Worm (Caenorhabditis elegans) whole organism, L2 larva: ENCODE measurements around the gene his-31.

Experiments
- F13H6.1 ChIP-seq: sonication (generic microtip); optimal IDR thresholded peaks from 2 replicates; lab custom pipeline; 2016; ENCODE audit warnings: missing genetic modification characterization, missing compliant biosample characterization
- R02D3.7 ChIP-seq: fragments of 150-350 bp; optimal IDR thresholded peaks from 2 replicates; lab custom pipeline; 2014; ENCODE audit warnings: missing biosample characterization, missing genetic modification characterization
- Y55F3AM.14 ChIP-seq: fragments of 200-800 bp; sonication (Bioruptor generic); optimal IDR thresholded peaks from 2 replicates; lab custom pipeline; 2018; ENCODE audit warnings: mild to moderate bottlenecking, missing genetic modification characterization, missing compliant biosample characterization
- ZK546.5 ChIP-seq: sonication (generic microtip); optimal IDR thresholded peaks from 2 replicates; lab custom pipeline; 2017; ENCODE audit warnings: missing biosample characterization, missing genetic modification characterization
- alr-1 ChIP-seq: fragments of 150-350 bp; optimal IDR thresholded peaks from 2 replicates; lab custom pipeline; 2014; ENCODE audit warnings: missing biosample characterization, missing genetic modification characterization
- ama-1 ChIP-seq: fragments of 150-350 bp; optimal IDR thresholded peaks from 2 replicates; lab custom pipeline; 2018; ENCODE audit warnings: inconsistent platforms
- blmp-1 ChIP-seq: sonication (generic microtip); optimal IDR thresholded peaks from 2 replicates; lab custom pipeline; 2017; ENCODE audit warnings: missing genetic modification characterization, mild to moderate bottlenecking, missing compliant biosample characterization, antibody characterized with exemption, moderate library complexity; ENCODE audit not compliant: insufficient read depth
- ceh-16 ChIP-seq: fragments of 150-350 bp; optimal IDR thresholded peaks from 2 replicates; lab custom pipeline; 2014; ENCODE audit warnings: missing biosample characterization, missing genetic modification characterization
- crh-2 ChIP-seq: sonication (generic microtip); optimal IDR thresholded peaks from 2 replicates; lab custom pipeline; 2017; ENCODE audit warnings: missing biosample characterization, missing genetic modification characterization
- dmd-4 ChIP-seq: sonication (generic microtip); optimal IDR thresholded peaks from 2 replicates; lab custom pipeline; 2017; ENCODE audit warnings: missing biosample characterization, missing genetic modification characterization
- egl-27 ChIP-seq: sonication (generic microtip); optimal IDR thresholded peaks from 3 replicates; lab custom pipeline; 2017; ENCODE audit warnings: missing biosample characterization, missing genetic modification reagents, missing genetic modification characterization
- elt-1 ChIP-seq: fragments of 150-350 bp; optimal IDR thresholded peaks from 2 replicates; lab custom pipeline; 2014; ENCODE audit warnings: missing biosample characterization, missing genetic modification characterization
- elt-3 ChIP-seq: sonication (generic microtip); optimal IDR thresholded peaks from 2 replicates; lab custom pipeline; 2017; ENCODE audit warnings: missing biosample characterization, missing genetic modification characterization
- fos-1 ChIP-seq: fragments of 150-350 bp; optimal IDR thresholded peaks from 2 replicates; lab custom pipeline; 2014; ENCODE audit warnings: missing biosample characterization, missing genetic modification characterization
- gmeb-1 ChIP-seq: fragments of 150-350 bp; optimal IDR thresholded peaks from 2 replicates; lab custom pipeline; 2014; ENCODE audit warnings: missing biosample characterization, missing genetic modification characterization
- lin-11 ChIP-seq: fragments of 150-350 bp; sonication (generic microtip); optimal IDR thresholded peaks from 2 replicates; lab custom pipeline; 2014; ENCODE audit warnings: missing biosample characterization, missing genetic modification characterization, inconsistent platforms, mixed read lengths
- lin-39 ChIP-seq: fragments of 150-350 bp; optimal IDR thresholded peaks from 2 replicates; lab custom pipeline; 2014; ENCODE audit warnings: missing biosample characterization, missing genetic modification reagents, missing genetic modification characterization
- lsy-2 ChIP-seq, 2 experiments: fragments of 150-350 bp in 1 of 2; sonication (generic microtip) in 1 of 2; optimal IDR thresholded peaks; 2 replicates each; lab custom pipeline; 2014 to 2017; ENCODE audit warnings: missing biosample characterization in 2 of 2, missing genetic modification characterization in 2 of 2
- mab-5 ChIP-seq: fragments of 150-350 bp; optimal IDR thresholded peaks from 2 replicates; lab custom pipeline; 2014; ENCODE audit warnings: missing biosample characterization, missing genetic modification characterization
- mbf-1 ChIP-seq: sonication (generic microtip); optimal IDR thresholded peaks from 2 replicates; lab custom pipeline; 2017; ENCODE audit warnings: missing biosample characterization, missing genetic modification characterization
- nhr-10 ChIP-seq: sonication (generic microtip); optimal IDR thresholded peaks from 2 replicates; lab custom pipeline; 2017; ENCODE audit warnings: missing biosample characterization, missing genetic modification characterization
- nhr-11 ChIP-seq: fragments of 150-350 bp; optimal IDR thresholded peaks from 2 replicates; lab custom pipeline; 2014; ENCODE audit warnings: missing biosample characterization, missing genetic modification characterization
- nhr-129 ChIP-seq: fragments of 150-350 bp; optimal IDR thresholded peaks from 2 replicates; lab custom pipeline; 2014; ENCODE audit warnings: missing biosample characterization, missing genetic modification characterization
- nhr-23 ChIP-seq: fragments of 150-350 bp; optimal IDR thresholded peaks from 2 replicates; lab custom pipeline; 2014; ENCODE audit warnings: missing biosample characterization, missing genetic modification reagents, missing genetic modification characterization
- nhr-25 ChIP-seq: fragments of 150-350 bp; sonication (generic microtip); optimal IDR thresholded peaks from 3 replicates; lab custom pipeline; 2014; ENCODE audit warnings: missing biosample characterization, missing genetic modification characterization
- nhr-6 ChIP-seq: fragments of 150-350 bp; optimal IDR thresholded peaks from 2 replicates; lab custom pipeline; 2014; ENCODE audit warnings: missing biosample characterization, missing genetic modification characterization
- peb-1 ChIP-seq: fragments of 150-350 bp; optimal IDR thresholded peaks from 2 replicates; lab custom pipeline; 2014; ENCODE audit warnings: missing biosample characterization, missing genetic modification characterization
- skn-1 ChIP-seq: sonication (generic microtip); optimal IDR thresholded peaks from 2 replicates; lab custom pipeline; 2017; ENCODE audit warnings: missing biosample characterization, missing genetic modification characterization
- sma-3 ChIP-seq: sonication (generic microtip); optimal IDR thresholded peaks from 2 replicates; lab custom pipeline; 2016; ENCODE audit warnings: missing genetic modification reagents, missing genetic modification characterization, missing compliant biosample characterization
- sma-9 ChIP-seq, 2 experiments: fragments of 150-350 bp in 1 of 2; sonication (generic microtip) in 1 of 2; optimal IDR thresholded peaks; 2 replicates each; lab custom pipeline; 2014 to 2016; ENCODE audit warnings: missing genetic modification characterization in 2 of 2, mild to moderate bottlenecking in 1 of 2, missing biosample characterization in 1 of 2, missing compliant biosample characterization in 1 of 2, missing genetic modification reagents in 1 of 2, moderate library complexity in 1 of 2
- snpc-4 ChIP-seq: fragments of 150-350 bp; optimal IDR thresholded peaks from 2 replicates; lab custom pipeline; 2014; ENCODE audit warnings: missing biosample characterization, missing genetic modification characterization
- unc-39 ChIP-seq: fragments of 150-350 bp; optimal IDR thresholded peaks from 2 replicates; lab custom pipeline; 2014; ENCODE audit warnings: missing biosample characterization, missing genetic modification characterization
- ztf-1 ChIP-seq: fragments of 200-800 bp; sonication (Bioruptor generic); conservative IDR thresholded peaks from 2 replicates; pipeline ENCODE4 v1.3.6; 2022; ENCODE audit warnings: missing genetic modification characterization, missing compliant biosample characterization
- ztf-4 ChIP-seq: fragments of 150-350 bp; optimal IDR thresholded peaks from 2 replicates; lab custom pipeline; 2014; ENCODE audit warnings: missing biosample characterization, missing genetic modification characterization

The his-31 gene

DNA sequence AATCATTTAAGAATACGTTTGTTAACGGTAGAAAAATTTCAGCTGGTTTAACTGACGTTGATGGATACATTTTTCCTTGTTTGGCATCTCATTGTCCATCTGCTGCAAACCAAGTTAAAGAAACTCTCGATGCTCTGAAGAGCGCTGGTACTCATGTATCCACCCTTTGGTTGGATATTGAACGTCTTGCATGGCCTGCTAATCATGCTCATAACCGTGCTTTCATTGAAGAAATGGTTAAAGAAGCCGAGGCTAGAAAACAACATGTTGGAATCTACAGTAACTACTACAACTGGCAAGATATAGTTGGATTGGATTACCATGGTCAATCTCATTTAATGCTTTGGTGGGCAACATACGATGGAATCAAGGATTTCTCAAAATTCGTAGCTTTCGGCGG lies 749 bp downstream of the his-31 start:
- TF ChIP-seq nhr-23 (tag; lab: Kevin White, UChicago) (no peak), peb-1 (tag; lab: Kevin White, UChicago) (no peak), ceh-16 (tag; lab: Kevin White, UChicago) (no peak), sma-3 (GFP tag; lab: Kevin White, UChicago) (no peak), lin-11 (no peak), lin-39 (tag; lab: Kevin White, UChicago) (no peak), ama-1 (lab: Kevin White, UChicago) (no peak), ztf-4 (no peak), F13H6.1 (no peak), elt-1 (tag; lab: Kevin White, UChicago) (no peak), crh-2 (tag; lab: Kevin White, UChicago) (no peak), ZK546.5 (tag; lab: Kevin White, UChicago) (no peak), R02D3.7 (tag; lab: Kevin White, UChicago) (no peak)

DNA sequence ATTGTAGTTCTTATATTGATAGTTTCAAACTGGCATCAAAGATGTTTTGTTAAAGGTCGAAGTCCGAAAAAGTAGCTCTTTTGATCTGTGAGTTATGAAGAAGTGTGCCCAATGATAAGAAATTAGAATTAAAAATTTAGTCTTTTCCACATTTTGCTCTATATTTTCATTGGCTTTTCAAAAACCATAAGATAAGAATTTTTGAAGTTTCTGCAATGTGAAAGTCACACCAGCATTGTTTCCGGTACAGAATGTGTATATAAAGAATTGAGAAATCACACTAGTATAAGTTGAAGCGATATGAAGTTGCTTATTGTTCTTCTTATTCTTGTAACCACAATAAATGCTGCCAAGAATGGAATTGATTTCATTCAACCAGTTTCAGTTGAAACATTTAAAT lies 1.3 kb downstream of the his-31 start, which contains the start of gene lys-10:
lys-10 (plus strand) TSS at position 301 of the 400 bp plus-strand sequence.
- no peak for TF ChIP-seq mbf-1 (tag; lab: Kevin White, UChicago)
- TF ChIP-seq skn-1 (tag; lab: Kevin White, UChicago), result no peak
- no peak for TF ChIP-seq Y55F3AM.14 (GFP tag; lab: Kevin White, UChicago)
- TF ChIP-seq blmp-1 (tag; lab: Kevin White, UChicago), result no peak
- no peak for TF ChIP-seq nhr-10 (tag; lab: Kevin White, UChicago)
- TF ChIP-seq mab-5 (tag; lab: Kevin White, UChicago), result no peak
- TF ChIP-seq elt-1 (tag; lab: Kevin White, UChicago), result no peak
- TF ChIP-seq nhr-129 (tag; lab: Kevin White, UChicago), result no peak
- no peak for TF ChIP-seq sma-9 (GFP tag; optimal IDR thresholded peaks at IDR 0.05; lab: Kevin White, UChicago)
- TF ChIP-seq sma-9 (tag; optimal IDR thresholded peaks at IDR 0.05; lab: Kevin White, UChicago), result no peak
- TF ChIP-seq elt-3 (tag; lab: Kevin White, UChicago), result no peak
- no peak for TF ChIP-seq dmd-4 (tag; lab: Kevin White, UChicago)
- no peak for TF ChIP-seq nhr-25 (tag; lab: Kevin White, UChicago)
- TF ChIP-seq nhr-11 (tag; lab: Kevin White, UChicago), result no peak
- TF ChIP-seq F13H6.1, result no peak

DNA sequence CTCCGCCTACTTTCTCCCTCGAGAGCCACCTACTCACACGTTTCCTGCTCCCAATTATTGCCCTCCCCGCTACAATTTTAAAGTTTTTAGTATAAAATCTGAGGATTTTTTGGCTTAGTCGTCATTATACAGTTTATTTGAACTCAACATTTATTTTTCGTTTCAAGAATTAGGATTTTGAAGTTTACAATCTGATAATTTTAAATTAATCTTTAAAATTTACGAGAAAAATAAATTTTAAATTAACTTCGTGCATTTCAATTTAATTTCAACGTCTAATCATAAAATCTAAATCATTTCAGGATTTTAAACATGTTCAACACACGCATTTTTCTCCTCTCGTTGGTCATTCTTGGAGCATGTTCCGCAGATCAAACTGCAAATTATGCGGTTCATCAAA lies 4.9 kb downstream of the his-31 start, which contains the start of gene F35H10.2:
F35H10.2 (plus strand) TSS at position 301 of the 400 bp plus-strand sequence.
- TF ChIP-seq lsy-2 (tag; optimal IDR thresholded peaks at IDR 0.05; lab: Kevin White, UChicago) (no peak), nhr-6 (tag; lab: Kevin White, UChicago) (no peak), unc-39 (no peak), crh-2 (tag; lab: Kevin White, UChicago) (no peak)

DNA sequence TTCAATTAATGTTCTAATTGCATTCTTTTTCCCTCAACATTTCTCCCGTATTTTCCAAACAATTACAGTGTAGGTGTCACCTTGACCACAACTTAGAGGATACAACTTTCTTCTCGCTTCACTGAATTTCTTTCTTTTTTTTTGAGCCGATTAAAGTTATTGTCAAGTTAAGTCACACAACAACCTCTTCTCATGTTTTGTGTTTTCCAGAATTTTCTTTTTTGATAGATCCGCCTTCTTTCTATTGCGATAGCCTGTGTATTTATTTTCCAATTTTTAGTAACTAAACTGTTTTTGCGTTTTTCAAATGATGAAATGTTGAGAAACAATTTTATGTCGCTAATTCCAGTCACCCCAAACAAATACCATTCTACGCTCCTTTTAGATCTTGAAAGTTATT lies 8.1 kb downstream of the his-31 start, which contains the start of gene F35H10.3:
F35H10.3 (plus strand) TSS at position 301 of the 400 bp plus-strand sequence.
- TF ChIP-seq alr-1 (tag; lab: Kevin White, UChicago), result no peak
- TF ChIP-seq snpc-4 (tag; lab: Kevin White, UChicago), result no peak
- TF ChIP-seq R02D3.7 (tag; lab: Kevin White, UChicago), result no peak
- no peak for TF ChIP-seq unc-39
- no peak for TF ChIP-seq nhr-11 (tag; lab: Kevin White, UChicago)
- TF ChIP-seq dmd-4 (tag; lab: Kevin White, UChicago), result no peak
- no peak for TF ChIP-seq ztf-1 (GFP tag; lab: Robert Waterston, UW)
- no peak for TF ChIP-seq gmeb-1
- TF ChIP-seq fos-1, result no peak

DNA sequence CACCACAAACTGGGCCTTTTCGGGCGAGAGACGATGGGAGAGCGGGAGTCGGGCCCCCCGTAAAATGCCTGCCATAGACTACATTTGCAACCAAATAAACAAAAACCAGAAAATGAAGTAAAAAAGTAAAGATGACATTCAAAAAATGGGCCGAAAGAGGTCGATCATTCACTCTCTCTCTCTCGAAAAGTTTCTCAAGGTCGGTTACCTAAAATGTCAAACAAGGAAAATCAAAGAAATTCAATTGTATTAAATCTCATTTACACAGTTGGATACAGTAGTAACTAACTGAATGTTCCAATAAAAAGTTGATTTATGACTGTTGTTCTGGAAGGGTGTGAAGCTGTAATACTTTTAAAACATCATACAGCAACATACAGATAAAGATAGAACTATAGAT lies 15.0 kb downstream of the his-31 start:
- peak; percentile 40 for TF ChIP-seq blmp-1 (tag; lab: Kevin White, UChicago)
- no peak for TF ChIP-seq egl-27
- peak; percentile 9 for TF ChIP-seq nhr-25 (tag; lab: Kevin White, UChicago)
